Fruit fly (Drosophila melanogaster): Measurements from ENCODE around the gene CG4995.

Gene CG4995

dm6 chr2L:10344029-10344606 lies 21.8 kb downstream of the CG4995 start, which contains the start of gene Frmd5:
Gene Frmd5 (plus strand): TSS chr2L:10344442.
- TF ChIP-seq chinmo (GFP tag; IDR thresholded peaks at IDR 0.05; ENCODE audit: partially characterized antibody) (no peak), bbx (GFP tag; IDR thresholded peaks at IDR 0.05; ENCODE audit: partially characterized antibody) (peak; percentile 37; the same call in 1 of the 2 replicates), mam (GFP tag; optimal IDR thresholded peaks at IDR 0.05) (no peak), Opbp (GFP tag; IDR thresholded peaks at IDR 0.05; ENCODE audit: partially characterized antibody) (peak; percentile 67; the same call in 2 of the 3 replicates), wek (GFP tag; optimal IDR thresholded peaks at IDR 0.05) (peak; percentile 91), Dll (GFP tag; IDR thresholded peaks at IDR 0.05; ENCODE audit: partially characterized antibody) (peak; percentile 66; the same call in 2 of the 4 replicates), ato (GFP tag; IDR thresholded peaks at IDR 0.05; ENCODE audit: partially characterized antibody) (0 out of 2 replicates have a peak, but pooled peaks have one; percentile 29), kah (GFP tag; optimal IDR thresholded peaks at IDR 0.05) (no peak), nerfin-2 (GFP tag; IDR thresholded peaks at IDR 0.05; ENCODE audit: partially characterized antibody) (peak; percentile 50; the same call in 1 of the 2 replicates), NFAT (GFP tag; IDR thresholded peaks at IDR 0.05) (no peak), Dref (GFP tag; IDR thresholded peaks at IDR 0.05) (peak; percentile 34), sna (GFP tag; IDR thresholded peaks at IDR 0.05; ENCODE audit: partially characterized antibody) (peak; percentile 44; the same call in 1 of the 2 replicates), CG7786 (GFP tag; optimal IDR thresholded peaks at IDR 0.05) (no peak), crp (GFP tag; optimal IDR thresholded peaks at IDR 0.05) (peak in 1 of 2 experiments; percentile 54), Med (GFP tag) (peak; percentile 23), CG14860 (GFP tag; IDR thresholded peaks at IDR 0.05; ENCODE audit: partially characterized antibody) (peak; percentile 65), pzg (GFP tag; optimal IDR thresholded peaks at IDR 0.05) (peak; percentile 22), CG15514 (GFP tag; optimal IDR thresholded peaks at IDR 0.05) (peak; percentile 74), CG8388 (GFP tag; optimal IDR thresholded peaks at IDR 0.05) (peak; percentile 5), Awh (GFP tag; IDR thresholded peaks at IDR 0.05) (no peak), CG6791 (GFP tag; IDR thresholded peaks at IDR 0.05; ENCODE audit: partially characterized antibody) (peak; percentile 55; the same call in 2 of the 3 replicates), unpg (GFP tag; optimal IDR thresholded peaks at IDR 0.05) (no peak), BEAF-32 (GFP tag; optimal IDR thresholded peaks at IDR 0.05) (peak; percentile 21), seq (GFP tag; IDR thresholded peaks at IDR 0.05) (peak; percentile 11; the same call in 1 of the 2 replicates), HLH4C (GFP tag; IDR thresholded peaks at IDR 0.05; ENCODE audit: partially characterized antibody) (peak; percentile 62), Bgb (GFP tag; IDR thresholded peaks at IDR 0.05; ENCODE audit: partially characterized antibody) (0 out of 2 replicates have a peak, but pooled peaks have one; percentile 7), NC2α (GFP tag; optimal IDR thresholded peaks at IDR 0.05) (no peak), gfzf (GFP tag; optimal IDR thresholded peaks at IDR 0.05) (peak; percentile 46), zen2 (GFP tag; IDR thresholded peaks at IDR 0.05; ENCODE audit: partially characterized antibody) (0 out of 3 replicates have a peak, but pooled peaks have one; percentile 28), MESR4 (GFP tag; optimal IDR thresholded peaks at IDR 0.05) (peak; percentile 6), Scr (GFP tag; IDR thresholded peaks at IDR 0.05; ENCODE audit: partially characterized antibody) (peak; percentile 54), Neu2 (GFP tag; optimal IDR thresholded peaks at IDR 0.05; ENCODE audit: borderline replicate concordance) (peak; percentile 62), CG16813 (GFP tag; IDR thresholded peaks at IDR 0.05; ENCODE audit: partially characterized antibody) (peak; percentile 63; the same call in 1 of the 3 replicates), knrl (GFP tag; IDR thresholded peaks at IDR 0.05; ENCODE audit: partially characterized antibody) (0 out of 3 replicates have a peak, but pooled peaks have one; percentile 25), Poxn (GFP tag; IDR thresholded peaks at IDR 0.05) (no peak), CG1603 (tag; optimal IDR thresholded peaks at IDR 0.05) (peak; percentile 5), peb (GFP tag; IDR thresholded peaks at IDR 0.05) (no peak), CG13287 (GFP tag; IDR thresholded peaks at IDR 0.05; ENCODE audit: partially characterized antibody) (peak; percentile 62)
